Fruit fly (Drosophila melanogaster): ENCODE data around the gene Nt5a.
A peak's percentile ranks its signal among the peaks of the same experiment; 100 is the strongest.

Nt5a gene

dm6 chr3L:1319097-1319725, 12.0 kb upstream of the Nt5a start (continued):
- TF ChIP-seq sd (tag; optimal IDR thresholded peaks at IDR 0.05) (no peak), CG18599 (GFP tag; optimal IDR thresholded peaks at IDR 0.05) (peak; percentile 69), bsh (GFP tag; optimal IDR thresholded peaks at IDR 0.05) (peak; percentile 89 to 94), bab2 (GFP tag; optimal IDR thresholded peaks at IDR 0.05) (peak; percentile 17), CG12769 (tag; optimal IDR thresholded peaks at IDR 0.05) (peak; percentile 69), CG7839 (tag; optimal IDR thresholded peaks at IDR 0.05) (peak; percentile 79), Fer3 (tag; optimal IDR thresholded peaks at IDR 0.05) (peak; percentile 64), HLHmδ (GFP tag; optimal IDR thresholded peaks at IDR 0.05) (no peak), CG6175 (GFP tag; IDR thresholded peaks at IDR 0.05) (no peak), CG15479 (GFP tag; optimal IDR thresholded peaks at IDR 0.05) (no peak), Antp (GFP tag; optimal IDR thresholded peaks at IDR 0.05) (peak; percentile 76), Fer1 (GFP tag; optimal IDR thresholded peaks at IDR 0.05) (peak; percentile 63), her (GFP tag; optimal IDR thresholded peaks at IDR 0.05) (peak; percentile 5), knrl (GFP tag; IDR thresholded peaks at IDR 0.05; ENCODE audit: partially characterized antibody) (no peak), ro (GFP tag; IDR thresholded peaks at IDR 0.05) (peak; percentile 45; the same call in 1 of the 2 replicates), Sox100B (GFP tag; optimal IDR thresholded peaks at IDR 0.05) (peak; percentile 75), gce (GFP tag; IDR thresholded peaks at IDR 0.05) (peak; percentile 86), sens-2 (GFP tag; IDR thresholded peaks at IDR 0.05) (peak; percentile 80), eve (GFP tag; optimal IDR thresholded peaks at IDR 0.05) (no peak), Rx (GFP tag; IDR thresholded peaks at IDR 0.05) (peak; percentile 71), Hr51 (GFP tag; optimal IDR thresholded peaks at IDR 0.05) (peak; percentile 53 to 84), z (GFP tag; IDR thresholded peaks at IDR 0.05) (0 out of 3 replicates have a peak, but pooled peaks have one; percentile 17), crol (GFP tag; IDR thresholded peaks at IDR 0.05) (0 out of 2 replicates have a peak, but pooled peaks have one; percentile 13), corto (GFP tag; optimal IDR thresholded peaks at IDR 0.05) (peak; percentile 96), CG4424 (GFP tag; optimal IDR thresholded peaks at IDR 0.05) (peak; percentile 84), Camta (GFP tag; optimal IDR thresholded peaks at IDR 0.05) (peak; percentile 49), ara (GFP tag; IDR thresholded peaks at IDR 0.05) (peak; percentile 88), CG15514 (GFP tag; optimal IDR thresholded peaks at IDR 0.05) (peak; percentile 19), wor (GFP tag; IDR thresholded peaks at IDR 0.05) (peak; percentile 81), Drgx (GFP tag; IDR thresholded peaks at IDR 0.05) (peak; percentile 89), jumu (GFP tag; optimal IDR thresholded peaks at IDR 0.05) (peak; percentile 68), trem (tag; optimal IDR thresholded peaks at IDR 0.05) (peak; percentile 73), grn (GFP tag; optimal IDR thresholded peaks at IDR 0.05) (peak; percentile 43), CG16813 (GFP tag; IDR thresholded peaks at IDR 0.05; ENCODE audit: partially characterized antibody) (no peak), lab (GFP tag; optimal IDR thresholded peaks at IDR 0.05) (peak; percentile 78), E2f1 (GFP tag; IDR thresholded peaks at IDR 0.05) (peak; percentile 76), Hand (GFP tag; optimal IDR thresholded peaks at IDR 0.05) (no peak), Atf-2 (GFP tag; optimal IDR thresholded peaks at IDR 0.05) (peak; percentile 52), Dad (GFP tag; optimal IDR thresholded peaks at IDR 0.05) (peak; percentile 45), crp (GFP tag; optimal IDR thresholded peaks at IDR 0.05) (peak in 1 of 2 experiments; percentile 23), CkIIα-i1 (GFP tag; IDR thresholded peaks at IDR 0.05) (no peak), abd-A (tag; optimal IDR thresholded peaks at IDR 0.05) (no peak), CG8281 (tag; optimal IDR thresholded peaks at IDR 0.05) (peak; percentile 53), ham (GFP tag; IDR thresholded peaks at IDR 0.05) (no peak), CG10959 (GFP tag; IDR thresholded peaks at IDR 0.05) (peak; percentile 75), CG2889 (GFP tag; IDR thresholded peaks at IDR 0.05) (no peak), tx (GFP tag; optimal IDR thresholded peaks at IDR 0.05) (peak; percentile 42), gcm2 (GFP tag; optimal IDR thresholded peaks at IDR 0.05) (peak; percentile 64), CG17328 (GFP tag; IDR thresholded peaks at IDR 0.05) (peak; percentile 86)
